Worm (Caenorhabditis elegans): ENCODE results near the gene C27F2.6.

- TF ChIP-seq ceh-79 (tag; optimal IDR thresholded peaks at IDR 0.05) (no peak), ceh-27 (GFP tag; optimal IDR thresholded peaks at IDR 0.05) (no peak)
Measured at ce11 chrIII:4947352-4947751, 32.9 kb downstream of the C27F2.6 start.

All from whole organism, young adult.